Worm (Caenorhabditis elegans) whole organism, young adult: ENCODE results near the gene F09G8.7.

Experiments
- hmg-20 ChIP-seq: fragments of 200-800 bp; sonication (Bioruptor generic); IDR thresholded peaks from 2 replicates; pipeline ENCODE4 v1.3.6; 2022; ENCODE audit warnings: missing genetic modification reagents, missing genetic modification characterization, missing compliant biosample characterization
- rec-8 ChIP-seq, 2 experiments: sonication (generic microtip); optimal IDR thresholded peaks; 2 replicates each; lab custom pipeline; 2016; ENCODE audit warnings: mild to moderate bottlenecking in 2 of 2, missing genetic modification characterization in 2 of 2, missing genetic modification reagents in 2 of 2, missing genotype in 2 of 2, missing biosample characterization in 1 of 2, missing compliant biosample characterization in 1 of 2, moderate library complexity in 1 of 2

DNA sequence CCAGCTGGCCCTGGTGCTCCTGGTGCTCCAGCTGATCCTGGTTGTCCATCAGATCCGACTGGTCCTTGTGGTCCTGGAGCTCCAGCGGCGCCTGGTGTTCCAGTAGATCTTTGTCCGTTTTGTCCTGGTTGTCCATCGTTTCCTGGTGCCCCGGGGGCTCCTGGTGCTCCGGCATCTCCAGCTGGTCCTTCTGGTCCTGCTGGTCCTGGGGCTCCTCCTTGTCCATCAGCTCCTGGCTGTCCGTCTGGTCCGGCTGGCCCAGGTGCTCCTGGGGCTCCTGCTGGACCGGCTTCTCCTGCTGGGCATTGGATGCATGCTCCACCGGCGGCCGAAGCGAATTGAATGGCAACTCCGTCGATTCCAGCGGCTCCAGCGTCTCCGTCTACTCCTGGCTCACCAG, 5.6 kb downstream of the F09G8.7 start:
- TF ChIP-seq hmg-20 (GFP tag; lab: Robert Waterston, UW) (no peak), rec-8 (tag; optimal IDR thresholded peaks at IDR 0.05; lab: Kevin White, UChicago) (no peak)
